Fruit fly (Drosophila melanogaster): ENCODE results near the gene Mcm3.

Gene Mcm3

DNA sequence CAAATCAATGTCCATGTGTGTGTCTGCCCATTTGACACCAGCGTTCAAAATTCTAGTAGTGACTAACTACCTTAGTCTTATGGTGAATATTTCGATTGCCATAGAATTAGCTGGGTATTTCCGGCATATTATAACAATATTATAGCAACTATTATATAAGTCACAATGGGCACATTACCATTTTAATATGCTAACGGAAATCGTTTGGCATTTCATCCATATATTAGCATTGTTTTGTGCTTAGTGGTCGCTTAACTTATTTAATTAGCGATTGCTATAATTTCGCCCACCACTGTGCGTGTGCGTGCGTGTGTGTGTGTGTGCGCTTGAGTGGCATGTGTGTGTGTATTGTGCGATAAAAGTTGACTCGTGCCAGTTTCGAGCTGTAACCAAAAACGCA lies 13.1 kb downstream of the Mcm3 start (continued):
- no peak for TF ChIP-seq kni (GFP tag; optimal IDR thresholded peaks at IDR 0.05)
- no peak for TF ChIP-seq CG32767 (GFP tag; IDR thresholded peaks at IDR 0.05)
- TF ChIP-seq HLH3B (GFP tag; IDR thresholded peaks at IDR 0.05), result 0 out of 2 replicates have a peak, but pooled peaks have one; percentile 38
- no peak for TF ChIP-seq tx (GFP tag; optimal IDR thresholded peaks at IDR 0.05)
- TF ChIP-seq Lhr (GFP tag; optimal IDR thresholded peaks at IDR 0.05), result no peak
- TF ChIP-seq Stat92E (GFP tag; optimal IDR thresholded peaks at IDR 0.05), result no peak
- TF ChIP-seq CrebB (tag; optimal IDR thresholded peaks at IDR 0.05), result peak; percentile 12
- no peak for TF ChIP-seq run (tag; optimal IDR thresholded peaks at IDR 0.05)
- peak; percentile 51 for TF ChIP-seq scrt (GFP tag; optimal IDR thresholded peaks at IDR 0.05)
- TF ChIP-seq vfl (GFP tag; optimal IDR thresholded peaks at IDR 0.05), result no peak
- no peak for TF ChIP-seq CG10366 (GFP tag; IDR thresholded peaks at IDR 0.05)
- no peak for TF ChIP-seq h (optimal IDR thresholded peaks at IDR 0.05)
- peak; percentile 48; the same call in 1 of the 2 replicates for TF ChIP-seq CG31441 (GFP tag; IDR thresholded peaks at IDR 0.05)
- peak in 1 of 2 experiments; percentile 29 for TF ChIP-seq Pdp1 (GFP tag; optimal IDR thresholded peaks at IDR 0.05)
- TF ChIP-seq CG12769 (tag; optimal IDR thresholded peaks at IDR 0.05), result peak; percentile 65
- TF ChIP-seq fd102C (GFP tag; optimal IDR thresholded peaks at IDR 0.05), result no peak
- no peak for TF ChIP-seq Oaz (GFP tag; IDR thresholded peaks at IDR 0.05)
- no peak for TF ChIP-seq CG1792 (GFP tag; optimal IDR thresholded peaks at IDR 0.05)
- peak; percentile 50; the same call in 1 of the 2 replicates for TF ChIP-seq Drgx (GFP tag; IDR thresholded peaks at IDR 0.05)
- peak; percentile 54 for TF ChIP-seq caup (GFP tag; optimal IDR thresholded peaks at IDR 0.05; ENCODE audit: severe bottlenecking)
- no peak for TF ChIP-seq CG33213 (GFP tag; optimal IDR thresholded peaks at IDR 0.05)
- TF ChIP-seq Hmx (GFP tag; optimal IDR thresholded peaks at IDR 0.05), result no peak
- TF ChIP-seq bowl (GFP tag; IDR thresholded peaks at IDR 0.05), result no peak
- peak; percentile 11 for TF ChIP-seq fd96Cb (tag; optimal IDR thresholded peaks at IDR 0.05)
- no peak for TF ChIP-seq slp2 (GFP tag; optimal IDR thresholded peaks at IDR 0.05)
- TF ChIP-seq CG9215 (GFP tag; IDR thresholded peaks at IDR 0.05), result no peak
- peak; percentile 45 for TF ChIP-seq HHEX (GFP tag; optimal IDR thresholded peaks at IDR 0.05)
- no peak for TF ChIP-seq klu (GFP tag; IDR thresholded peaks at IDR 0.05)
- no peak for TF ChIP-seq knrl (GFP tag; IDR thresholded peaks at IDR 0.05; ENCODE audit: partially characterized antibody)
- no peak for TF ChIP-seq CG6791 (GFP tag; IDR thresholded peaks at IDR 0.05; ENCODE audit: partially characterized antibody)
- TF ChIP-seq CG7372 (GFP tag; IDR thresholded peaks at IDR 0.05), result no peak
- no peak for TF ChIP-seq peb (GFP tag; IDR thresholded peaks at IDR 0.05)
- peak; percentile 74 for TF ChIP-seq Meics (GFP tag; optimal IDR thresholded peaks at IDR 0.05)
- TF ChIP-seq CG32532 (GFP tag; IDR thresholded peaks at IDR 0.05), result peak; percentile 32; the same call in 1 of the 2 replicates
- TF ChIP-seq CG3847 (GFP tag; IDR thresholded peaks at IDR 0.05), result 0 out of 2 replicates have a peak, but pooled peaks have one; percentile 23
- TF ChIP-seq CG8924 (tag; optimal IDR thresholded peaks at IDR 0.05), result peak; percentile 42
- TF ChIP-seq p53 (GFP tag; optimal IDR thresholded peaks at IDR 0.05), result no peak
- TF ChIP-seq cas (GFP tag; IDR thresholded peaks at IDR 0.05), result no peak
- TF ChIP-seq CG32772 (GFP tag; IDR thresholded peaks at IDR 0.05), result no peak
- TF ChIP-seq CG13296 (GFP tag; optimal IDR thresholded peaks at IDR 0.05), result peak; percentile 44
- no peak for TF ChIP-seq CG13287 (GFP tag; IDR thresholded peaks at IDR 0.05; ENCODE audit: partially characterized antibody)
- peak; percentile 4 for TF ChIP-seq CG17829 (tag; optimal IDR thresholded peaks at IDR 0.05)
- TF ChIP-seq pan (optimal IDR thresholded peaks at IDR 0.05), result no peak
- TF ChIP-seq pan (GFP tag; optimal IDR thresholded peaks at IDR 0.05 in 1 of 2, IDR thresholded peaks at IDR 0.05 in 1 of 2), result no peak
- TF ChIP-seq Kr (GFP tag; optimal IDR thresholded peaks at IDR 0.05), result no peak
- TF ChIP-seq tap (tag; optimal IDR thresholded peaks at IDR 0.05), result peak; percentile 32
- no peak for TF ChIP-seq CG4707 (GFP tag; optimal IDR thresholded peaks at IDR 0.05)
- peak; percentile 10 for TF ChIP-seq nau (GFP tag; optimal IDR thresholded peaks at IDR 0.05)
- peak; percentile 1 for TF ChIP-seq CG12299 (tag; optimal IDR thresholded peaks at IDR 0.05)
- TF ChIP-seq NfI (GFP tag; optimal IDR thresholded peaks at IDR 0.05), result peak; percentile 42
- no peak for TF ChIP-seq CG8281 (tag; optimal IDR thresholded peaks at IDR 0.05)
